Worm (Caenorhabditis elegans): ENCODE data around the gene D1005.10.

ce11 chrX:1502914-1503313 lies 16.9 kb upstream of the D1005.10 start:
- TF ChIP-seq snpc-4 (tag; optimal IDR thresholded peaks at IDR 0.05), result no peak
- no peak for TF ChIP-seq nhr-237 (tag; optimal IDR thresholded peaks at IDR 0.05)
- no peak for TF ChIP-seq lin-39 (tag; optimal IDR thresholded peaks at IDR 0.05)
- no peak for TF ChIP-seq skn-1 (tag; optimal IDR thresholded peaks at IDR 0.05)
- no peak for TF ChIP-seq ama-1 (optimal IDR thresholded peaks at IDR 0.05)
- TF ChIP-seq nhr-11 (tag; optimal IDR thresholded peaks at IDR 0.05), result no peak
- no peak for TF ChIP-seq daf-12 (tag; optimal IDR thresholded peaks at IDR 0.05)
- no peak for TF ChIP-seq jun-1 (tag; optimal IDR thresholded peaks at IDR 0.05)
- no peak for TF ChIP-seq lin-15B (tag; optimal IDR thresholded peaks at IDR 0.05)
- TF ChIP-seq nhr-28 (tag; optimal IDR thresholded peaks at IDR 0.05), result no peak
- no peak for TF ChIP-seq aly-2 (tag; optimal IDR thresholded peaks at IDR 0.05)
- no peak for TF ChIP-seq nhr-43 (tag; optimal IDR thresholded peaks at IDR 0.05; ENCODE audit: poor library complexity, severe bottlenecking)
